Worm (Caenorhabditis elegans) whole organism, L1 larva: ENCODE measurements around the gene Y46G5A.34.
A peak's percentile ranks its signal among the peaks of the same experiment; 100 is the strongest.

Experiments used
- C04F5.9 ChIP-seq: sonication (generic microtip); optimal IDR thresholded peaks from 2 replicates; lab custom pipeline; 2016; ENCODE audit warnings: missing genetic modification characterization, missing compliant biosample characterization
- C16A3.4 ChIP-seq: fragments of 150-350 bp; optimal IDR thresholded peaks from 2 replicates; lab custom pipeline; 2014; ENCODE audit warnings: missing biosample characterization, missing genetic modification characterization
- ama-1 ChIP-seq: fragments of 150-350 bp; optimal IDR thresholded peaks from 2 replicates; lab custom pipeline; 2014
- ceh-63 ChIP-seq: fragments of 200-800 bp; sonication (Bioruptor generic); optimal IDR thresholded peaks from 2 replicates; lab custom pipeline; 2018; ENCODE audit warnings: mild to moderate bottlenecking, missing genetic modification characterization, missing compliant biosample characterization
- ceh-8 ChIP-seq: fragments of 200-800 bp; sonication (Bioruptor generic); optimal IDR thresholded peaks from 2 replicates; lab custom pipeline; 2018; ENCODE audit warnings: mild to moderate bottlenecking, missing genetic modification characterization, moderate library complexity, missing compliant biosample characterization
- ceh-82 ChIP-seq, 3 experiments: fragments of 150-350 bp in 1 of 3; sonication (generic microtip) in 2 of 3; optimal IDR thresholded peaks; 2 replicates each; lab custom pipeline; 2014 to 2017; ENCODE audit warnings: missing biosample characterization in 3 of 3, missing genetic modification characterization in 3 of 3
- ceh-88 ChIP-seq: fragments of 200-800 bp; sonication (Bioruptor generic); IDR thresholded peaks from 2 replicates; pipeline ENCODE4 v1.3.6; 2022; ENCODE audit warnings: missing genetic modification characterization, missing compliant biosample characterization
- ceh-90 ChIP-seq: sonication (generic microtip); optimal IDR thresholded peaks from 2 replicates; lab custom pipeline; 2016; ENCODE audit warnings: missing genetic modification characterization, missing compliant biosample characterization
- dpl-1 ChIP-seq, 3 experiments: fragments of 150-350 bp in 2 of 3; sonication (generic microtip) in 1 of 3; optimal IDR thresholded peaks; 2 replicates each; lab custom pipeline; 2014 to 2017; ENCODE audit warnings: missing biosample characterization in 3 of 3, missing genetic modification characterization in 3 of 3, missing genetic modification reagents in 3 of 3
- dsc-1 ChIP-seq: sonication (generic microtip); optimal IDR thresholded peaks from 2 replicates; lab custom pipeline; 2016; ENCODE audit warnings: mild to moderate bottlenecking, missing genetic modification characterization, missing compliant biosample characterization
- efl-1 ChIP-seq, 4 experiments: fragments of 150-350 bp; optimal IDR thresholded peaks in 3 of 4; peaks in 1 of 4; 1 replicate in 1 of 4; 2 replicates in 3 of 4; lab custom pipeline; 2014; ENCODE audit warnings: missing biosample characterization in 2 of 4, missing genetic modification characterization in 2 of 4, missing genetic modification reagents in 2 of 4
- egl-13 ChIP-seq: sonication (generic microtip); optimal IDR thresholded peaks from 2 replicates; lab custom pipeline; 2016; ENCODE audit warnings: missing genotype, missing genetic modification reagents, missing genetic modification characterization, missing compliant biosample characterization
- elt-3 ChIP-seq, 6 experiments: fragments of 150-350 bp in 1 of 6; sonication (generic microtip); optimal IDR thresholded peaks; 2 replicates each; lab custom pipeline; 2017 to 2018; ENCODE audit warnings: missing biosample characterization in 6 of 6, missing genetic modification characterization in 6 of 6, inconsistent platforms in 1 of 6
- fkh-10 ChIP-seq: sonication (generic microtip); optimal IDR thresholded peaks from 2 replicates; lab custom pipeline; 2017; ENCODE audit warnings: missing biosample characterization, missing genetic modification reagents, missing genetic modification characterization
- grh-1 ChIP-seq: fragments of 200-800 bp; sonication (Bioruptor generic); IDR thresholded peaks from 2 replicates; pipeline ENCODE4 v1.3.6; 2022; ENCODE audit warnings: missing genetic modification reagents, missing genetic modification characterization, missing compliant biosample characterization
- hlh-4 ChIP-seq: sonication (generic microtip); optimal IDR thresholded peaks from 2 replicates; lab custom pipeline; 2016; ENCODE audit warnings: mild to moderate bottlenecking, missing genetic modification characterization, missing compliant biosample characterization
- isw-1 ChIP-seq: fragments of 200-800 bp; sonication (Bioruptor generic); IDR thresholded peaks from 2 replicates; pipeline ENCODE4 v1.3.6; 2022; ENCODE audit warnings: missing genetic modification characterization, missing compliant biosample characterization
- lin-13 ChIP-seq: fragments of 150-350 bp; optimal IDR thresholded peaks from 2 replicates; lab custom pipeline; 2014; ENCODE audit warnings: missing biosample characterization, missing genetic modification reagents, missing genetic modification characterization
- lin-14 ChIP-seq: fragments of 200-800 bp; sonication (Bioruptor generic); optimal IDR thresholded peaks from 2 replicates; lab custom pipeline; 2018; ENCODE audit warnings: mild to moderate bottlenecking, missing genetic modification characterization, moderate library complexity, missing compliant biosample characterization
- lin-15B ChIP-seq: fragments of 150-350 bp; sonication (generic microtip); optimal IDR thresholded peaks from 3 replicates; lab custom pipeline; 2014; ENCODE audit warnings: missing biosample characterization, missing genetic modification characterization
- lin-35 ChIP-seq, 2 experiments: fragments of 150-350 bp; optimal IDR thresholded peaks; 2 replicates each; lab custom pipeline; 2014; ENCODE audit warnings: missing biosample characterization in 2 of 2, missing genetic modification characterization in 2 of 2, missing genetic modification reagents in 2 of 2
- lin-39 ChIP-seq: fragments of 150-350 bp; optimal IDR thresholded peaks from 2 replicates; lab custom pipeline; 2014; ENCODE audit warnings: missing biosample characterization, missing genetic modification reagents, missing genetic modification characterization
- lsy-2 ChIP-seq, 2 experiments: fragments of 150-350 bp; optimal IDR thresholded peaks; 2 replicates each; lab custom pipeline; 2014; ENCODE audit warnings: missing biosample characterization in 2 of 2, missing genetic modification characterization in 2 of 2
- mab-9 ChIP-seq: fragments of 200-800 bp; sonication (Bioruptor generic); IDR thresholded peaks from 2 replicates; pipeline ENCODE4 v1.3.6; 2022; ENCODE audit warnings: missing genetic modification reagents, missing genetic modification characterization, missing compliant biosample characterization
- nhr-11 ChIP-seq: fragments of 150-350 bp; optimal IDR thresholded peaks from 2 replicates; lab custom pipeline; 2014; ENCODE audit warnings: missing biosample characterization, missing genetic modification characterization
- nhr-19 ChIP-seq: fragments of 200-800 bp; sonication (Bioruptor generic); conservative IDR thresholded peaks from 2 replicates; pipeline ENCODE4 v1.3.6; 2022; ENCODE audit warnings: missing genetic modification characterization, missing compliant biosample characterization
- nhr-20 ChIP-seq: sonication (generic microtip); optimal IDR thresholded peaks from 2 replicates; lab custom pipeline; 2016; ENCODE audit warnings: mild to moderate bottlenecking, missing genetic modification characterization, missing compliant biosample characterization
- nhr-237 ChIP-seq: fragments of 150-350 bp; optimal IDR thresholded peaks from 2 replicates; lab custom pipeline; 2014; ENCODE audit warnings: missing biosample characterization, missing genetic modification characterization
- nhr-47 ChIP-seq: sonication (generic microtip); optimal IDR thresholded peaks from 2 replicates; lab custom pipeline; 2016; ENCODE audit warnings: mild to moderate bottlenecking, missing genetic modification characterization, moderate library complexity, missing compliant biosample characterization
- nhr-71 ChIP-seq: sonication (generic microtip); optimal IDR thresholded peaks from 2 replicates; lab custom pipeline; 2016; ENCODE audit warnings: mild to moderate bottlenecking, missing genetic modification characterization, moderate library complexity, missing compliant biosample characterization
- nhr-76 ChIP-seq: sonication (generic microtip); optimal IDR thresholded peaks from 2 replicates; lab custom pipeline; 2017; ENCODE audit warnings: missing biosample characterization, missing genetic modification characterization
- nhr-85 ChIP-seq: sonication (generic microtip); peaks from one replicate; lab custom pipeline; 2016; ENCODE audit warnings: missing genetic modification characterization, inconsistent platforms, missing compliant biosample characterization
- nhr-90 ChIP-seq: sonication (generic microtip); optimal IDR thresholded peaks from 2 replicates; lab custom pipeline; 2016; ENCODE audit warnings: mild to moderate bottlenecking, missing genetic modification characterization, missing compliant biosample characterization; ENCODE audit not compliant: poor library complexity
- rnt-1 ChIP-seq: sonication (generic microtip); optimal IDR thresholded peaks from 2 replicates; lab custom pipeline; 2016; ENCODE audit warnings: mild to moderate bottlenecking, missing genetic modification characterization, moderate library complexity, missing compliant biosample characterization
- skn-1 ChIP-seq: fragments of 150-350 bp; optimal IDR thresholded peaks from 2 replicates; lab custom pipeline; 2014; ENCODE audit warnings: missing biosample characterization, missing genetic modification characterization
- snpc-4 ChIP-seq: fragments of 150-350 bp; optimal IDR thresholded peaks from 2 replicates; lab custom pipeline; 2014; ENCODE audit warnings: missing biosample characterization, missing genetic modification characterization
- snu-23 ChIP-seq: sonication (generic microtip); optimal IDR thresholded peaks from 2 replicates; lab custom pipeline; 2016; ENCODE audit warnings: missing genetic modification characterization, missing compliant biosample characterization
- swsn-7 ChIP-seq: sonication (generic microtip); optimal IDR thresholded peaks from 2 replicates; lab custom pipeline; 2016; ENCODE audit warnings: missing genetic modification characterization, missing compliant biosample characterization
- tbx-2 ChIP-seq: sonication (generic microtip); optimal IDR thresholded peaks from 2 replicates; lab custom pipeline; 2016; ENCODE audit warnings: missing genetic modification characterization, missing compliant biosample characterization
- tlp-1 ChIP-seq: fragments of 150-350 bp; optimal IDR thresholded peaks from 2 replicates; lab custom pipeline; 2014; ENCODE audit warnings: missing biosample characterization, missing genetic modification characterization
- unc-86 ChIP-seq: sonication (generic microtip); optimal IDR thresholded peaks from 2 replicates; lab custom pipeline; 2016; ENCODE audit warnings: missing genetic modification characterization, missing compliant biosample characterization
- unc-98 ChIP-seq: fragments of 200-800 bp; sonication (Bioruptor generic); IDR thresholded peaks from 2 replicates; pipeline ENCODE4 v1.3.6; 2022; ENCODE audit warnings: missing genetic modification characterization, missing compliant biosample characterization
- xbp-1 ChIP-seq: sonication (generic microtip); optimal IDR thresholded peaks from 2 replicates; lab custom pipeline; 2016; ENCODE audit warnings: missing genetic modification characterization, missing compliant biosample characterization
- ztf-11 ChIP-seq, 2 experiments: sonication (generic microtip); optimal IDR thresholded peaks; 2 replicates each; lab custom pipeline; 2016 to 2017; ENCODE audit warnings: missing genetic modification characterization in 2 of 2, missing biosample characterization in 1 of 2, missing compliant biosample characterization in 1 of 2

Gene Y46G5A.34

DNA sequence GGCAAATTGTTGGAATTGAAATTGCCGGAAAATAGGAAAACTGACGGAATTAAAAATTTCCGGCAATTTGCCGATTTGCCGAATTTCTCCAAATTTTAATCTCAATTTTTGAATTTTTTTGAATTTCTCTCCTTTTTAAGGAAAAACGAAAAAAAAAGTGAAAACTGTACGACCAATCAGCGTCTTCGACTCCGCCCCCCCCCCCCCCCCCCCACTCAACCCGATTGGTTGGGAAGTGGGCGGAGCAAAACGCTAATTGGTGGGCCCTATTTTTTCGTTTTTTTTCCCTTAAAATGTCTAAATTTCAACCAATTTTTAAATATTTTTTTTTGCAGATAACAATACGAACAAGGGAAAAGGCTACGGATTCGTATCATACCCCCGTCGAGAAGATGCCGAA is 6.5 kb upstream of the Y46G5A.34 start:
- TF ChIP-seq ama-1 = no peak
- TF ChIP-seq ceh-8 (GFP tag; lab: Kevin White, UChicago) = peak; percentile 16

DNA sequence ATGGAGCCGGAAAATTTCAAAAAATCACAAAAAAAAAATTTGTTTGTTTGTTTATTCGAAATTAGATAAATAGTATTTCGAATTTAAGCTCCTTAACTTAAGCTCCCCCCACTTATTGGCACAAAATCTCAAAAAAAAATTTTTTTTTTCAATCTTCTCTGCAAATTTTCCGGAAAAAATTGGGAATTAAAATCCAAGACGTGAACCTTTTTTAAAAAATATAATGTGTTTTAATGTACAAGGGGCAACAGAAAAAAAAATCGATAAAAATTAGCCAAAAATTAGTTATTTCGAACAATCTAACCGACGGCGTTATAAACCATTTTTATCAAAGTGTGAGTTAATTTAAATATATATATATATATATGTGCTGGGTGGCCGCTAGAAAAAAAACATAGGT is 2.1 kb upstream of the Y46G5A.34 start, which contains the start of gene Y46G5A.14:
Y46G5A.14 (plus strand) TSS at position 301 of the 400 bp plus-strand sequence.
- no peak for TF ChIP-seq nhr-11 (tag; lab: Kevin White, UChicago)
- TF ChIP-seq swsn-7 = no peak
- TF ChIP-seq nhr-20 (tag; lab: Kevin White, UChicago) = no peak
- TF ChIP-seq isw-1 (GFP tag; lab: Robert Waterston, UW) = no peak
- TF ChIP-seq ceh-90 (tag; lab: Kevin White, UChicago) = no peak
- no peak for TF ChIP-seq hlh-4 (tag; lab: Kevin White, UChicago)
- TF ChIP-seq nhr-237 (tag; lab: Kevin White, UChicago) = no peak
- TF ChIP-seq tbx-2 = no peak
- TF ChIP-seq rnt-1 (tag; lab: Kevin White, UChicago) = no peak
- TF ChIP-seq fkh-10 (GFP tag; lab: Kevin White, UChicago) = no peak
- TF ChIP-seq nhr-47 = no peak
- TF ChIP-seq ceh-63 (GFP tag; lab: Kevin White, UChicago) = no peak
- TF ChIP-seq nhr-76 (tag; lab: Kevin White, UChicago) = no peak
- no peak for TF ChIP-seq C16A3.4 (tag; lab: Kevin White, UChicago)
- TF ChIP-seq lin-14 = no peak
- no peak for TF ChIP-seq tlp-1 (tag; lab: Kevin White, UChicago)
- TF ChIP-seq lin-39 (tag; lab: Kevin White, UChicago) = no peak
- no peak for TF ChIP-seq elt-3 (tag; optimal IDR thresholded peaks at IDR 0.05; lab: Kevin White, UChicago)

DNA sequence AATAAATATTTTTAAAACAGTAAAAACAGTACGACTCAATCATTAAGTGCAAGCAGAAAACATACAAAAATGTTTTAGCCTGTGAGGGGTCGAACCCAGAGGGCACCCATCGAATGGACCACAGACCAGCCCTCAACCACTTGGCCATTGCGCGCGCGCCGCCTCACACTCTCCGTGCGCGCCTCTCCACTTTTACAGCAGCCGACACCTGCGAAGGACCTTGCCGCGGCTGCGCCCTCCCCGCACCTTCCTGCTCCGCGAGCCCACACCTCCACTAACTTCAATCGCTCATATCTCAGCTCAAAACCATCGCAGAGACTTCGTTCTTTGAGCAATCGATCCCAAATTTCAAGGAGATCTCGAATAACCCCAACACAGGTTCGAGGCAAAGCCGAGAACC is 1.9 kb downstream of the Y46G5A.34 start:
- TF ChIP-seq skn-1 (peak; percentile 35), nhr-47 (peak; percentile 84), unc-98 (0 out of 2 replicates have a peak, but pooled peaks have one; percentile 29), efl-1 (optimal IDR thresholded peaks at IDR 0.05; lab: Kevin White, UChicago) (peak; percentile 29 to 56), efl-1 (GFP tag; optimal IDR thresholded peaks at IDR 0.05 in 1 of 2; lab: Kevin White, UChicago) (peak; percentile 29 to 95), lsy-2 (tag; optimal IDR thresholded peaks at IDR 0.05; lab: Kevin White, UChicago) (peak; percentile 8 to 63), nhr-20 (tag; lab: Kevin White, UChicago) (peak; percentile 71), isw-1 (GFP tag; lab: Robert Waterston, UW) (peak; percentile 16; the same call in 1 of the 2 replicates), dsc-1 (peak; percentile 66), grh-1 (GFP tag; lab: Robert Waterston, UW) (peak; percentile 57), ztf-11 (tag; optimal IDR thresholded peaks at IDR 0.05; lab: Kevin White, UChicago) (peak in 1 of 2 experiments; percentile 44), lin-14 (peak; percentile 68), rnt-1 (tag; lab: Kevin White, UChicago) (peak; percentile 92), xbp-1 (tag; lab: Kevin White, UChicago) (peak; percentile 58), snu-23 (peak; percentile 80), nhr-71 (tag; lab: Kevin White, UChicago) (peak; percentile 86), dpl-1 (GFP tag; optimal IDR thresholded peaks at IDR 0.05; lab: Kevin White, UChicago) (peak in 2 of 3 experiments; percentile 19 to 36), mab-9 (0 out of 2 replicates have a peak, but pooled peaks have one; percentile 37), ceh-88 (GFP tag; lab: Robert Waterston, UW) (peak; percentile 54; the same call in 1 of the 2 replicates), ceh-8 (GFP tag; lab: Kevin White, UChicago) (peak; percentile 81), lin-13 (peak; percentile 98), nhr-19 (GFP tag; lab: Robert Waterston, UW) (peak; percentile 86), snpc-4 (peak; percentile 97), nhr-85 (tag; lab: Kevin White, UChicago) (peak; percentile 64), tbx-2 (peak; percentile 69), lin-35 (GFP tag; optimal IDR thresholded peaks at IDR 0.05; lab: Kevin White, UChicago) (peak; percentile 37 to 48), C04F5.9 (tag; lab: Kevin White, UChicago) (peak; percentile 27), egl-13 (tag; lab: Kevin White, UChicago) (peak; percentile 25), nhr-90 (tag; lab: Kevin White, UChicago) (peak; percentile 70), lin-15B (tag; lab: Kevin White, UChicago) (peak; percentile 59), unc-86 (tag; lab: Kevin White, UChicago) (peak; percentile 70), ceh-82 (tag; optimal IDR thresholded peaks at IDR 0.05; lab: Kevin White, UChicago) (peak; percentile 46 to 72 (median 56)), swsn-7 (peak; percentile 81)
